Worm (Caenorhabditis elegans) whole organism, early embryonic: Measurements from ENCODE around the gene F53G2.12.

ENCODE experiments used
- B0310.2 ChIP-seq: sonication (generic microtip); optimal IDR thresholded peaks from 2 replicates; lab custom pipeline; 2016; ENCODE audit warnings: mild to moderate bottlenecking, missing genetic modification characterization, missing compliant biosample characterization
- F13C5.2 ChIP-seq: sonication (generic microtip); optimal IDR thresholded peaks from 2 replicates; lab custom pipeline; 2017; ENCODE audit warnings: mild to moderate bottlenecking, missing genetic modification characterization, inconsistent platforms, missing compliant biosample characterization
- aly-1 ChIP-seq: sonication (generic microtip); optimal IDR thresholded peaks from 2 replicates; lab custom pipeline; 2016; ENCODE audit warnings: missing genetic modification characterization, missing compliant biosample characterization
- ama-1 ChIP-seq: fragments of 150-350 bp; optimal IDR thresholded peaks from 2 replicates; lab custom pipeline; 2014
- ceh-13 ChIP-seq: fragments of 200-800 bp; sonication (Bioruptor generic); optimal IDR thresholded peaks from 2 replicates; lab custom pipeline; 2018; ENCODE audit warnings: mild to moderate bottlenecking, missing genetic modification characterization, missing compliant biosample characterization
- ceh-36 ChIP-seq: sonication (generic microtip); optimal IDR thresholded peaks from 2 replicates; lab custom pipeline; 2016; ENCODE audit warnings: missing genetic modification characterization, inconsistent platforms, missing compliant biosample characterization
- ets-7 ChIP-seq: sonication (generic microtip); optimal IDR thresholded peaks from 2 replicates; lab custom pipeline; 2016; ENCODE audit warnings: missing genotype, missing genetic modification characterization, missing compliant biosample characterization
- flt-1 ChIP-seq: fragments of 200-800 bp; sonication (Bioruptor generic); IDR thresholded peaks from 2 replicates; pipeline ENCODE4 v1.3.6; 2022; ENCODE audit warnings: missing genetic modification characterization, missing compliant biosample characterization
- hmbx-1 ChIP-seq: sonication (generic microtip); optimal IDR thresholded peaks from 2 replicates; lab custom pipeline; 2016; ENCODE audit warnings: mild to moderate bottlenecking, missing genetic modification characterization, missing compliant biosample characterization
- hmg-4 ChIP-seq: fragments of 200-800 bp; sonication (Bioruptor generic); optimal IDR thresholded peaks from 2 replicates; lab custom pipeline; 2018; ENCODE audit warnings: mild to moderate bottlenecking, missing genetic modification characterization, missing compliant biosample characterization
- hnd-1 ChIP-seq: sonication (generic microtip); optimal IDR thresholded peaks from 2 replicates; lab custom pipeline; 2016; ENCODE audit warnings: missing genetic modification characterization, missing compliant biosample characterization
- pes-1 ChIP-seq: fragments of 200-800 bp; sonication (Bioruptor generic); IDR thresholded peaks from 2 replicates; pipeline ENCODE4 v1.3.6; 2022; ENCODE audit warnings: missing genetic modification reagents, missing genetic modification characterization, missing compliant biosample characterization
- scrt-1 ChIP-seq: fragments of 200-800 bp; sonication (Bioruptor generic); IDR thresholded peaks from 2 replicates; pipeline ENCODE4 v1.3.6; 2022; ENCODE audit warnings: missing genetic modification characterization, missing compliant biosample characterization
- sea-1 ChIP-seq: fragments of 200-800 bp; sonication (Bioruptor generic); conservative IDR thresholded peaks from 2 replicates; pipeline ENCODE4 v1.3.6; 2022; ENCODE audit warnings: missing genetic modification characterization, missing compliant biosample characterization
- tbx-11 ChIP-seq: fragments of 200-800 bp; sonication (Bioruptor generic); IDR thresholded peaks from 2 replicates; pipeline ENCODE4 v1.3.6; 2022; ENCODE audit warnings: missing genetic modification characterization, missing compliant biosample characterization
- tbx-37 ChIP-seq: fragments of 200-800 bp; sonication (Bioruptor generic); conservative IDR thresholded peaks from 2 replicates; pipeline ENCODE4 v1.3.6; 2022; ENCODE audit warnings: missing genetic modification reagents, missing genetic modification characterization, missing compliant biosample characterization
- tra-4 ChIP-seq: sonication (generic microtip); optimal IDR thresholded peaks from 2 replicates; lab custom pipeline; 2017; ENCODE audit warnings: missing genetic modification characterization, missing compliant biosample characterization

The F53G2.12 gene

ce11 chrII:2488386-2488785, 9.5 kb upstream of the F53G2.12 start, which contains the start of gene F53G2.1:
F53G2.1 (plus strand) TSS chrII:2488686.
- TF ChIP-seq F13C5.2 (tag; lab: Kevin White, UChicago) (no peak), flt-1 (GFP tag; lab: Robert Waterston, UW) (no peak), B0310.2 (tag; lab: Kevin White, UChicago) (no peak), hnd-1 (tag; lab: Kevin White, UChicago) (no peak), ets-7 (tag; lab: Kevin White, UChicago) (no peak), ceh-13 (GFP tag; lab: Kevin White, UChicago) (no peak), hmg-4 (GFP tag; lab: Kevin White, UChicago) (no peak), tra-4 (tag; lab: Kevin White, UChicago) (no peak), ceh-36 (tag; lab: Kevin White, UChicago) (no peak), tbx-37 (GFP tag; lab: Robert Waterston, UW) (no peak), tbx-11 (GFP tag; lab: Robert Waterston, UW) (no peak), ama-1 (lab: Kevin White, UChicago) (no peak)

- TF ChIP-seq tbx-37 (GFP tag; lab: Robert Waterston, UW) (no peak), ceh-36 (tag; lab: Kevin White, UChicago) (no peak), sea-1 (GFP tag; lab: Robert Waterston, UW) (no peak), hmbx-1 (tag; lab: Kevin White, UChicago) (no peak), ceh-13 (GFP tag; lab: Kevin White, UChicago) (no peak), tra-4 (tag; lab: Kevin White, UChicago) (no peak), hmg-4 (GFP tag; lab: Kevin White, UChicago) (no peak), pes-1 (GFP tag; lab: Robert Waterston, UW) (no peak), ama-1 (lab: Kevin White, UChicago) (no peak), hnd-1 (tag; lab: Kevin White, UChicago) (no peak), ets-7 (tag; lab: Kevin White, UChicago) (no peak), scrt-1 (GFP tag; lab: Robert Waterston, UW) (no peak), F13C5.2 (tag; lab: Kevin White, UChicago) (no peak), tbx-11 (GFP tag; lab: Robert Waterston, UW) (no peak), aly-1 (no peak), B0310.2 (tag; lab: Kevin White, UChicago) (no peak), flt-1 (GFP tag; lab: Robert Waterston, UW) (no peak)
Observed at ce11 chrII:2483507-2483906, 4.6 kb upstream of the F53G2.12 start, which contains the start of gene F53G2.13. F53G2.13 (plus strand) TSS chrII:2483807.

ce11 chrII:2481621-2482020, 2.7 kb upstream of the F53G2.12 start, which contains the start of gene F53G2.2:
F53G2.2 (plus strand) TSS chrII:2481921.
- TF ChIP-seq ama-1 (lab: Kevin White, UChicago) (no peak), ceh-13 (GFP tag; lab: Kevin White, UChicago) (no peak), hmg-4 (GFP tag; lab: Kevin White, UChicago) (no peak), B0310.2 (tag; lab: Kevin White, UChicago) (no peak), scrt-1 (GFP tag; lab: Robert Waterston, UW) (no peak), hmbx-1 (tag; lab: Kevin White, UChicago) (no peak), tbx-11 (GFP tag; lab: Robert Waterston, UW) (no peak), pes-1 (GFP tag; lab: Robert Waterston, UW) (no peak), sea-1 (GFP tag; lab: Robert Waterston, UW) (no peak), tbx-37 (GFP tag; lab: Robert Waterston, UW) (no peak), ceh-36 (tag; lab: Kevin White, UChicago) (no peak)

- no peak for TF ChIP-seq ama-1 (lab: Kevin White, UChicago)
- TF ChIP-seq tra-4 (tag; lab: Kevin White, UChicago) = no peak
- no peak for TF ChIP-seq flt-1 (GFP tag; lab: Robert Waterston, UW)
- no peak for TF ChIP-seq pes-1 (GFP tag; lab: Robert Waterston, UW)
- no peak for TF ChIP-seq F13C5.2 (tag; lab: Kevin White, UChicago)
- no peak for TF ChIP-seq aly-1
- TF ChIP-seq hnd-1 (tag; lab: Kevin White, UChicago) = no peak
- TF ChIP-seq ceh-13 (GFP tag; lab: Kevin White, UChicago) = no peak
- no peak for TF ChIP-seq ets-7 (tag; lab: Kevin White, UChicago)
- TF ChIP-seq sea-1 (GFP tag; lab: Robert Waterston, UW) = no peak
- no peak for TF ChIP-seq hmg-4 (GFP tag; lab: Kevin White, UChicago)
- no peak for TF ChIP-seq tbx-11 (GFP tag; lab: Robert Waterston, UW)
- TF ChIP-seq ceh-36 (tag; lab: Kevin White, UChicago) = no peak
Observed at ce11 chrII:2480099-2480498, 1.2 kb upstream of the F53G2.12 start, which contains the start of gene F53G2.3. F53G2.3 (plus strand) TSS chrII:2480399.

- no peak for TF ChIP-seq ceh-36 (tag; lab: Kevin White, UChicago)
- TF ChIP-seq flt-1 (GFP tag; lab: Robert Waterston, UW) = no peak
- TF ChIP-seq B0310.2 (tag; lab: Kevin White, UChicago) = no peak
- no peak for TF ChIP-seq tbx-11 (GFP tag; lab: Robert Waterston, UW)
Observed at ce11 chrII:2478543-2478942, 347 bp downstream of the F53G2.12 start, which contains the start of gene mnat-1. mnat-1 (minus strand) TSS chrII:2478643.

ce11 chrII:2473270-2473669, 5.6 kb downstream of the F53G2.12 start, which contains the start of gene tsr-1:
tsr-1 (minus strand) TSS chrII:2473370.
- TF ChIP-seq sea-1 (GFP tag; lab: Robert Waterston, UW) = no peak
- no peak for TF ChIP-seq ama-1 (lab: Kevin White, UChicago)
- no peak for TF ChIP-seq tra-4 (tag; lab: Kevin White, UChicago)
- no peak for TF ChIP-seq hmbx-1 (tag; lab: Kevin White, UChicago)
- TF ChIP-seq tbx-11 (GFP tag; lab: Robert Waterston, UW) = no peak
- TF ChIP-seq ceh-36 (tag; lab: Kevin White, UChicago) = no peak
- no peak for TF ChIP-seq F13C5.2 (tag; lab: Kevin White, UChicago)
- TF ChIP-seq tbx-37 (GFP tag; lab: Robert Waterston, UW) = no peak
- no peak for TF ChIP-seq ceh-13 (GFP tag; lab: Kevin White, UChicago)
- TF ChIP-seq aly-1 = no peak
- TF ChIP-seq ets-7 (tag; lab: Kevin White, UChicago) = no peak
- TF ChIP-seq flt-1 (GFP tag; lab: Robert Waterston, UW) = no peak
- TF ChIP-seq pes-1 (GFP tag; lab: Robert Waterston, UW) = no peak
